Fruit fly (Drosophila melanogaster) S2 (cell line): ENCODE data around the gene asf1.

ENCODE experiments used
- CG8478 ChIP-seq: fragments of >200 bp; optimal IDR thresholded peaks from 2 replicates; lab custom pipeline; 2018
- CTCF ChIP-seq, 2 experiments: fragments of >200 bp; optimal IDR thresholded peaks; 2 replicates each; lab custom pipeline; 2018

Gene asf1

dm6 chr3L:19612172-19612571 is 6.5 kb upstream of the asf1 start, which contains the start of the genes Lon and PIG-F:
Gene Lon, minus strand, starts transcription at chr3L:19612199.
Gene PIG-F, plus strand, starts transcription at chr3L:19612455.
- TF ChIP-seq CG8478 (no peak), CTCF (optimal IDR thresholded peaks at IDR 0.05; lab: Kevin White, UChicago) (no peak)

- TF ChIP-seq CG8478: no peak
- TF ChIP-seq CTCF (optimal IDR thresholded peaks at IDR 0.05; lab: Kevin White, UChicago): no peak
Measured at dm6 chr3L:19630701-19631100, 12.0 kb downstream of the asf1 start.

- TF ChIP-seq CTCF (optimal IDR thresholded peaks at IDR 0.05; lab: Kevin White, UChicago) (no peak), CG8478 (no peak)
Measured at dm6 chr3L:19631867-19632266, 13.2 kb downstream of the asf1 start.

- no peak for TF ChIP-seq CTCF (optimal IDR thresholded peaks at IDR 0.05; lab: Kevin White, UChicago)
- TF ChIP-seq CG8478: no peak
Measured at dm6 chr3L:19632766-19633632, 14.3 kb downstream of the asf1 start.

dm6 chr3L:19634788-19635448 is 16.2 kb downstream of the asf1 start:
- no peak for TF ChIP-seq CG8478
- no peak for TF ChIP-seq CTCF (optimal IDR thresholded peaks at IDR 0.05; lab: Kevin White, UChicago)

dm6 chr3L:19635478-19635996 is 16.8 kb downstream of the asf1 start, which contains the start of gene wnd:
Gene wnd, minus strand, starts transcription at chr3L:19635783.
- no peak for TF ChIP-seq CG8478
- no peak for TF ChIP-seq CTCF (optimal IDR thresholded peaks at IDR 0.05; lab: Kevin White, UChicago)

dm6 chr3L:19636821-19637460 is 18.2 kb downstream of the asf1 start:
- TF ChIP-seq CG8478 (no peak), CTCF (optimal IDR thresholded peaks at IDR 0.05; lab: Kevin White, UChicago) (no peak)

- TF ChIP-seq CTCF (optimal IDR thresholded peaks at IDR 0.05; lab: Kevin White, UChicago): no peak
- no peak for TF ChIP-seq CG8478
Measured at dm6 chr3L:19642448-19643020, 23.8 kb downstream of the asf1 start, which contains the start of gene Rnf146. Gene Rnf146, minus strand, starts transcription at chr3L:19642816.

dm6 chr3L:19646292-19646691 is 27.6 kb downstream of the asf1 start:
- TF ChIP-seq CTCF (optimal IDR thresholded peaks at IDR 0.05; lab: Kevin White, UChicago) (no peak), CG8478 (no peak)

- no peak for TF ChIP-seq CG8478
- no peak for TF ChIP-seq CTCF (optimal IDR thresholded peaks at IDR 0.05; lab: Kevin White, UChicago)
Measured at dm6 chr3L:19648648-19649047, 30.0 kb downstream of the asf1 start.

- TF ChIP-seq CG8478: no peak
- no peak for TF ChIP-seq CTCF (optimal IDR thresholded peaks at IDR 0.05; lab: Kevin White, UChicago)
Measured at dm6 chr3L:19649374-19649948, 30.8 kb downstream of the asf1 start, which contains the start of gene Oat. Gene Oat, minus strand, starts transcription at chr3L:19649851.

- TF ChIP-seq CTCF (optimal IDR thresholded peaks at IDR 0.05; lab: Kevin White, UChicago): no peak
- no peak for TF ChIP-seq CG8478
Measured at dm6 chr3L:19650121-19650520, 31.4 kb downstream of the asf1 start.

dm6 chr3L:19650588-19650987 is 31.9 kb downstream of the asf1 start:
- TF ChIP-seq CG8478 (no peak), CTCF (optimal IDR thresholded peaks at IDR 0.05; lab: Kevin White, UChicago) (peak in 1 of 2 experiments; percentile 52)

- no peak for TF ChIP-seq CTCF (optimal IDR thresholded peaks at IDR 0.05; lab: Kevin White, UChicago)
- TF ChIP-seq CG8478: no peak
Measured at dm6 chr3L:19653470-19653869, 34.8 kb downstream of the asf1 start.

- TF ChIP-seq CTCF (optimal IDR thresholded peaks at IDR 0.05; lab: Kevin White, UChicago) (no peak), CG8478 (no peak)
Measured at dm6 chr3L:19655923-19656322, 37.2 kb downstream of the asf1 start.
